Worm (Caenorhabditis elegans) whole organism, L3 larva: ENCODE data around the gene C47D12.2.
"Not testable (repeated sequence)": the region's sequence is repeated elsewhere in the genome, so short reads cannot be mapped to it uniquely, and the experiment has no call there.

Experiments
- ama-1 ChIP-seq: fragments of 150-350 bp; optimal IDR thresholded peaks from 2 replicates; lab custom pipeline; 2018
- elt-1 ChIP-seq: fragments of 150-350 bp; optimal IDR thresholded peaks from 2 replicates; lab custom pipeline; 2014; ENCODE audit warnings: missing biosample characterization, missing genetic modification characterization
- elt-3 ChIP-seq, 3 experiments: fragments of 150-350 bp in 1 of 3; sonication (generic microtip) in 2 of 3; optimal IDR thresholded peaks; 2 replicates in 2 of 3; 4 replicates in 1 of 3; lab custom pipeline; 2014 to 2017; ENCODE audit warnings: missing biosample characterization in 3 of 3, missing genetic modification characterization in 3 of 3
- fos-1 ChIP-seq: fragments of 150-350 bp; optimal IDR thresholded peaks from 2 replicates; lab custom pipeline; 2014; ENCODE audit warnings: missing biosample characterization, missing genetic modification characterization
- pqm-1 ChIP-seq: fragments of 150-350 bp; optimal IDR thresholded peaks from 2 replicates; lab custom pipeline; 2017; ENCODE audit warnings: missing biosample characterization, missing genetic modification characterization, inconsistent platforms
- tbx-2 ChIP-seq: sonication (generic microtip); optimal IDR thresholded peaks from 2 replicates; lab custom pipeline; 2016; ENCODE audit warnings: mild to moderate bottlenecking, missing genetic modification characterization, missing compliant biosample characterization
- unc-39 ChIP-seq: sonication (generic microtip); optimal IDR thresholded peaks from 4 replicates; lab custom pipeline; 2017; ENCODE audit warnings: missing biosample characterization, missing genetic modification characterization

DNA sequence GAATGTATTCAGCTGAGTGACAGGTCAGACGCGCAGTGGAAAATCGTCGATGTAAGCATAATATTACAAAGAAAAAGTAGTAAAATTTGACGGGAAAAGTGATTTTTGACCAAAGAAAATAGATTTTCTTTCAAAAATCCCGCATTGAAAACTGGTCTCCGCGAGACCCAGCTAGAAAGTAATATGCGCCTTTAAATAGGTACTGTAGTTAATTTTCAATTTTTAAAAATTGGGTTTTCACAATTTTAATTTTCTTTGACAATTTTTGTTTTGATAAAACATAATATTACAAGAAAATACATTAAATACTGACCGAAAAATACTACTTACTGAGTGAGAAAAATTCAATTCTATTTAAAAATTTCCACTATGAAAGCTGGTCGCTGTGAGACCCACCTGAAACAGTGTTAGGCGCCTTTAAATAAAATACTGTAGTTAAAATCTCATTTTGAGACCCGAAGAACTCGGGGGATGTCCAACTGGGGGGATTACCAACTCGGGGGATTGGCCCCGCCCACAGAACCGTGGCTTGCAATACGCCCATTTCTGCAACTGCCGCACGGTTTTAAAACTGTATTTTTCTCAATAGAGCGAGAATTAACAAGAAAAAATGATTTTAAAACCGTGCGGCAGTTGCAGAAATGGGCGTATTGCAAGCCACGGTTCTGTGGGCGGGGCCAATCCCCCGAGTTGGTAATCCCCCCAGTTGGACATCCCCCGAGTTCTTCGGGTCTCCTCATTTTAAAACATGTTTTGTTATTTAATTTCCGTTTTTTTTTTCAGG is 19.2 kb downstream of the C47D12.2 start, which contains the start of gene tars-1:
- TF ChIP-seq elt-3 (tag; optimal IDR thresholded peaks at IDR 0.05; lab: Kevin White, UChicago); elt-1 (tag; lab: Kevin White, UChicago); tbx-2 (tag; lab: Kevin White, UChicago); fos-1; ama-1 (lab: Kevin White, UChicago); unc-39 (tag; lab: Kevin White, UChicago); pqm-1: not testable (repeated sequence)
